Fruit fly (Drosophila melanogaster): Measurements from ENCODE around the gene CG14125.

- TF ChIP-seq Lpt (GFP tag; optimal IDR thresholded peaks at IDR 0.05) = no peak
- TF ChIP-seq Hr4 (GFP tag; optimal IDR thresholded peaks at IDR 0.05) = no peak
- no peak for TF ChIP-seq Smox (GFP tag; optimal IDR thresholded peaks at IDR 0.05)
- no peak for TF ChIP-seq dac (GFP tag; optimal IDR thresholded peaks at IDR 0.05)
- TF ChIP-seq Hr39 (GFP tag; optimal IDR thresholded peaks at IDR 0.05) = no peak
- no peak for TF ChIP-seq Sox102F (GFP tag; optimal IDR thresholded peaks at IDR 0.05)
Observed at dm6 chr3L:11984606-11985005, 9.9 kb downstream of the CG14125 start, which contains the start of gene CG6938.
